Fruit fly (Drosophila melanogaster) whole organism, embryonic: ENCODE results near the gene CG15764.
A peak's percentile ranks its signal among the peaks of the same experiment; 100 is the strongest.

Experiments
- Aef1 ChIP-seq: fragments of 200-800 bp; sonication (Bioruptor generic); IDR thresholded peaks from 3 replicates; pipeline ENCODE4 v1.3.6; 2022; ENCODE audit warnings: missing biosample characterization, missing genetic modification characterization
- Bgb ChIP-seq: fragments of 200-800 bp; sonication (Bioruptor generic); IDR thresholded peaks from 2 replicates; pipeline ENCODE4 v1.3.6; 2022; ENCODE audit warnings: missing biosample characterization, missing genetic modification characterization; ENCODE audit not compliant: partially characterized antibody
- CG10147 ChIP-seq: fragments of 200-800 bp; sonication (Bioruptor generic); optimal IDR thresholded peaks from 2 replicates; lab custom pipeline; 2019; ENCODE audit warnings: missing biosample characterization, mild to moderate bottlenecking, missing genetic modification characterization, moderate library complexity
- CG10267 ChIP-seq: fragments of 200-800 bp; sonication (Bioruptor generic); optimal IDR thresholded peaks from 2 replicates; lab custom pipeline; 2018; ENCODE audit warnings: missing biosample characterization, mild to moderate bottlenecking, missing genetic modification characterization, moderate library complexity
- CG10274 ChIP-seq: fragments of 200-800 bp; sonication (Bioruptor generic); optimal IDR thresholded peaks from 3 replicates; lab custom pipeline; 2017; ENCODE audit warnings: missing biosample characterization, mild to moderate bottlenecking, missing genetic modification characterization
- CG10959 ChIP-seq: fragments of 200-800 bp; sonication (Bioruptor generic); IDR thresholded peaks from 2 replicates; pipeline ENCODE4 v1.3.6; 2022; ENCODE audit warnings: missing biosample characterization, missing genetic modification characterization
- CG12299 ChIP-seq: fragments of 200-800 bp; sonication (Bioruptor generic); optimal IDR thresholded peaks from 2 replicates; lab custom pipeline; 2018; ENCODE audit warnings: missing biosample characterization, mild to moderate bottlenecking, missing genetic modification characterization
- CG12659 ChIP-seq: fragments of 200-800 bp; sonication (Bioruptor generic); optimal IDR thresholded peaks from 3 replicates; lab custom pipeline; 2017; ENCODE audit warnings: mild to moderate bottlenecking, missing biosample characterization, missing genetic modification reagents, missing genetic modification characterization
- CG14860 ChIP-seq: fragments of 200-800 bp; sonication (Bioruptor generic); IDR thresholded peaks from 3 replicates; pipeline ENCODE4 v1.3.6; 2022; ENCODE audit warnings: missing biosample characterization, missing genetic modification characterization; ENCODE audit not compliant: partially characterized antibody
- CG16863 ChIP-seq: fragments of 200-800 bp; sonication (Bioruptor generic); optimal IDR thresholded peaks from 3 replicates; lab custom pipeline; 2016; ENCODE audit warnings: missing biosample characterization, missing genetic modification characterization
- CG17361 ChIP-seq: fragments of 200-800 bp; sonication (Bioruptor generic); IDR thresholded peaks from 3 replicates; pipeline ENCODE4 v1.3.6; 2022; ENCODE audit warnings: missing biosample characterization, missing genetic modification characterization
- CG18599 ChIP-seq: fragments of 200-800 bp; sonication (Bioruptor generic); optimal IDR thresholded peaks from 3 replicates; lab custom pipeline; 2017; ENCODE audit warnings: missing biosample characterization, missing genetic modification characterization, mild to moderate bottlenecking, moderate library complexity, missing genetic modification reagents
- CG2120 ChIP-seq: fragments of 200-800 bp; sonication (Bioruptor generic); optimal IDR thresholded peaks from 3 replicates; lab custom pipeline; 2016; ENCODE audit warnings: missing biosample characterization, missing genetic modification characterization
- CG2202 ChIP-seq: fragments of 200-800 bp; sonication (Bioruptor generic); optimal IDR thresholded peaks from 2 replicates; lab custom pipeline; 2018; ENCODE audit warnings: missing biosample characterization, mild to moderate bottlenecking, missing genetic modification characterization
- CG30431 ChIP-seq: fragments of 200-800 bp; sonication (Bioruptor generic); optimal IDR thresholded peaks from 2 replicates; lab custom pipeline; 2017; ENCODE audit warnings: missing biosample characterization, missing genetic modification characterization
- CG31441 ChIP-seq: fragments of 200-800 bp; sonication (Bioruptor generic); IDR thresholded peaks from 2 replicates; pipeline ENCODE4 v1.3.6; 2022; ENCODE audit warnings: missing biosample characterization, missing genetic modification characterization
- CG33557 ChIP-seq: fragments of 200-800 bp; sonication (Bioruptor generic); optimal IDR thresholded peaks from 2 replicates; lab custom pipeline; 2019; ENCODE audit warnings: missing biosample characterization, mild to moderate bottlenecking, missing genetic modification characterization, moderate library complexity
- CG6791 ChIP-seq: fragments of 200-800 bp; sonication (Bioruptor generic); IDR thresholded peaks from 3 replicates; pipeline ENCODE4 v1.3.6; 2022; ENCODE audit warnings: missing biosample characterization, missing genetic modification characterization; ENCODE audit not compliant: partially characterized antibody
- CG8765 ChIP-seq: fragments of 200-800 bp; sonication (Bioruptor generic); IDR thresholded peaks from 2 replicates; pipeline ENCODE4 v1.3.6; 2022; ENCODE audit warnings: missing biosample characterization, missing genetic modification characterization
- CrebB ChIP-seq: fragments of 200-800 bp; sonication (Bioruptor generic); optimal IDR thresholded peaks from 3 replicates; lab custom pipeline; 2018; ENCODE audit warnings: missing biosample characterization, mild to moderate bottlenecking, missing genetic modification characterization
- D19B ChIP-seq: fragments of 200-800 bp; sonication (Bioruptor generic); optimal IDR thresholded peaks from 2 replicates; lab custom pipeline; 2017; ENCODE audit warnings: missing biosample characterization, mild to moderate bottlenecking, missing genetic modification characterization
- HLH4C ChIP-seq: fragments of 200-800 bp; sonication (Bioruptor generic); IDR thresholded peaks from 3 replicates; pipeline ENCODE4 v1.3.6; 2022; ENCODE audit warnings: missing biosample characterization, missing genetic modification characterization; ENCODE audit not compliant: partially characterized antibody
- HLH54F ChIP-seq: fragments of 200-800 bp; sonication (Bioruptor generic); optimal IDR thresholded peaks from 3 replicates; lab custom pipeline; 2016; ENCODE audit warnings: missing biosample characterization, missing genetic modification characterization
- Hmr ChIP-seq: fragments of 200-800 bp; sonication (Bioruptor generic); optimal IDR thresholded peaks from 3 replicates; lab custom pipeline; 2017; ENCODE audit warnings: mild to moderate bottlenecking, missing biosample characterization, missing genetic modification reagents, missing genetic modification characterization
- Lim3 ChIP-seq: fragments of 200-800 bp; sonication (Bioruptor generic); IDR thresholded peaks from 2 replicates; pipeline ENCODE4 v1.3.6; 2022; ENCODE audit warnings: missing biosample characterization, missing genetic modification characterization
- Med ChIP-seq: fragments of 200-800 bp; sonication (Bioruptor generic); peaks from one replicate; lab custom pipeline; 2016; ENCODE audit warnings: missing biosample characterization, missing genetic modification characterization, mild to moderate bottlenecking, inconsistent platforms, moderate library complexity
- Mrtf ChIP-seq: fragments of 200-800 bp; sonication (Bioruptor generic); IDR thresholded peaks from 3 replicates; pipeline ENCODE4 v1.3.6; 2022; ENCODE audit warnings: missing biosample characterization, missing genetic modification characterization
- Nf-YC ChIP-seq: fragments of 200-800 bp; optimal IDR thresholded peaks from 3 replicates; lab custom pipeline; 2019; ENCODE audit warnings: missing biosample characterization, mild to moderate bottlenecking, missing genetic modification characterization, moderate library complexity
- Rfx ChIP-seq: fragments of 200-800 bp; sonication (Bioruptor generic); IDR thresholded peaks from 2 replicates; pipeline ENCODE4 v1.3.6; 2022; ENCODE audit warnings: missing biosample characterization, missing genetic modification characterization
- Taf1 ChIP-seq: fragments of 200-800 bp; sonication (Bioruptor generic); IDR thresholded peaks from 2 replicates; pipeline ENCODE4 v1.3.6; 2022; ENCODE audit warnings: missing biosample characterization, missing genetic modification characterization
- Vsx1 ChIP-seq: fragments of 200-800 bp; sonication (Bioruptor generic); optimal IDR thresholded peaks from 2 replicates; lab custom pipeline; 2017; ENCODE audit warnings: missing biosample characterization, mild to moderate bottlenecking, missing genetic modification characterization, missing genetic modification reagents
- amos ChIP-seq: fragments of 200-800 bp; sonication (Bioruptor generic); IDR thresholded peaks from 2 replicates; pipeline ENCODE4 v1.3.6; 2022; ENCODE audit warnings: missing biosample characterization, missing genetic modification characterization; ENCODE audit not compliant: partially characterized antibody
- br ChIP-seq: fragments of >200 bp; optimal IDR thresholded peaks from 2 replicates; lab custom pipeline; 2017
- croc ChIP-seq: fragments of 200-800 bp; sonication (Bioruptor generic); conservative IDR thresholded peaks from 3 replicates; pipeline ENCODE4 v1.3.6; 2022; ENCODE audit warnings: missing biosample characterization, missing genetic modification characterization
- dati ChIP-seq: fragments of 200-800 bp; sonication (Bioruptor generic); IDR thresholded peaks from 2 replicates; pipeline ENCODE4 v1.3.6; 2022; ENCODE audit warnings: missing biosample characterization, missing genetic modification characterization
- fd102C ChIP-seq: fragments of 200-800 bp; sonication (Bioruptor generic); optimal IDR thresholded peaks from 2 replicates; lab custom pipeline; 2018; ENCODE audit warnings: missing biosample characterization, mild to moderate bottlenecking, missing genetic modification characterization, moderate library complexity
- gsb ChIP-seq: fragments of 200-800 bp; sonication (Bioruptor generic); IDR thresholded peaks from 2 replicates; pipeline ENCODE4 v1.3.6; 2022; ENCODE audit warnings: missing biosample characterization, missing genetic modification characterization
- gt ChIP-seq: fragments of 200-800 bp; sonication (Bioruptor generic); IDR thresholded peaks from 2 replicates; pipeline ENCODE4 v1.3.6; 2022; ENCODE audit warnings: missing biosample characterization, missing genetic modification characterization
- inv ChIP-seq: fragments of 200-800 bp; sonication (Bioruptor generic); IDR thresholded peaks from 2 replicates; pipeline ENCODE4 v1.3.6; 2022; ENCODE audit warnings: missing biosample characterization, missing genetic modification characterization; ENCODE audit not compliant: partially characterized antibody
- lmd ChIP-seq: fragments of 200-800 bp; sonication (Bioruptor generic); IDR thresholded peaks from 2 replicates; pipeline ENCODE4 v1.3.6; 2022; ENCODE audit warnings: missing biosample characterization, missing genetic modification characterization
- nerfin-2 ChIP-seq: fragments of 200-800 bp; sonication (Bioruptor generic); IDR thresholded peaks from 2 replicates; pipeline ENCODE4 v1.3.6; 2022; ENCODE audit warnings: missing biosample characterization, missing genetic modification characterization; ENCODE audit not compliant: partially characterized antibody
- oc ChIP-seq: fragments of 200-800 bp; sonication (Bioruptor generic); optimal IDR thresholded peaks from 2 replicates; lab custom pipeline; 2018; ENCODE audit warnings: missing biosample characterization, mild to moderate bottlenecking, missing genetic modification characterization, moderate library complexity
- p53 ChIP-seq: fragments of 200-800 bp; sonication (Bioruptor generic); optimal IDR thresholded peaks from 2 replicates; lab custom pipeline; 2016; ENCODE audit warnings: missing biosample characterization, missing genetic modification characterization
- phol ChIP-seq: fragments of 200-800 bp; sonication (Bioruptor generic); optimal IDR thresholded peaks from 3 replicates; lab custom pipeline; 2018; ENCODE audit warnings: missing biosample characterization, mild to moderate bottlenecking, missing genetic modification characterization, moderate library complexity
- pzg ChIP-seq: fragments of 200-800 bp; sonication (Bioruptor generic); optimal IDR thresholded peaks from 3 replicates; lab custom pipeline; 2018; ENCODE audit warnings: missing biosample characterization, mild to moderate bottlenecking, missing genetic modification characterization, moderate library complexity
- scrt ChIP-seq: fragments of 200-800 bp; sonication (Bioruptor generic); optimal IDR thresholded peaks from 2 replicates; lab custom pipeline; 2018; ENCODE audit warnings: missing biosample characterization, mild to moderate bottlenecking, missing genetic modification characterization, moderate library complexity
- seq ChIP-seq: fragments of 200-800 bp; sonication (Bioruptor generic); IDR thresholded peaks from 2 replicates; pipeline ENCODE4 v1.3.6; 2022; ENCODE audit warnings: missing biosample characterization, missing genetic modification characterization
- tgo ChIP-seq: fragments of 200-800 bp; sonication (Bioruptor generic); IDR thresholded peaks from 3 replicates; pipeline ENCODE4 v1.3.6; 2022; ENCODE audit warnings: missing biosample characterization, missing genetic modification characterization
- tin ChIP-seq: fragments of 200-800 bp; sonication (Bioruptor generic); optimal IDR thresholded peaks from 3 replicates; lab custom pipeline; 2016; ENCODE audit warnings: missing biosample characterization, missing genetic modification characterization
- tna ChIP-seq: fragments of 200-800 bp; sonication (Bioruptor generic); IDR thresholded peaks from 2 replicates; pipeline ENCODE4 v1.3.6; 2022; ENCODE audit warnings: missing biosample characterization, missing genetic modification characterization; ENCODE audit not compliant: partially characterized antibody
- usp ChIP-seq: fragments of >200 bp; optimal IDR thresholded peaks from 2 replicates; lab custom pipeline; 2017; ENCODE audit warnings: missing biosample characterization, missing genetic modification characterization

Gene CG15764

dm6 chrX:5873164-5873563 lies 4.3 kb downstream of the CG15764 start, which contains the start of gene GAA1 (continued):
- no peak for TF ChIP-seq fd102C (GFP tag; lab: Kevin White, UChicago)
- TF ChIP-seq Lim3: no peak
- no peak for TF ChIP-seq scrt
- peak; percentile 98 for TF ChIP-seq HLH4C (GFP tag; lab: Robert Waterston, UW)
- no peak for TF ChIP-seq croc (GFP tag; lab: Robert Waterston, UW)
- peak; percentile 79 for TF ChIP-seq amos (GFP tag; lab: Robert Waterston, UW)
- peak; percentile 94 for TF ChIP-seq nerfin-2 (GFP tag; lab: Robert Waterston, UW)
- TF ChIP-seq Aef1 (GFP tag; lab: Robert Waterston, UW): 0 out of 3 replicates have a peak, but pooled peaks have one; percentile 9
- no peak for TF ChIP-seq CG30431 (GFP tag; lab: Kevin White, UChicago)
- no peak for TF ChIP-seq CG10274
- TF ChIP-seq CG12659 (GFP tag; lab: Kevin White, UChicago): peak; percentile 11
- peak; percentile 95 for TF ChIP-seq CG6791 (GFP tag; lab: Robert Waterston, UW)
- peak; percentile 92 for TF ChIP-seq CG14860 (GFP tag; lab: Robert Waterston, UW)
- TF ChIP-seq CG33557 (GFP tag; lab: Kevin White, UChicago): no peak
- TF ChIP-seq D19B (GFP tag; lab: Kevin White, UChicago): no peak
- TF ChIP-seq Vsx1 (GFP tag; lab: Kevin White, UChicago): no peak
- no peak for TF ChIP-seq CG10959 (GFP tag; lab: Robert Waterston, UW)
- no peak for TF ChIP-seq gsb
- TF ChIP-seq Bgb (GFP tag; lab: Robert Waterston, UW): peak; percentile 86
- no peak for TF ChIP-seq tin (GFP tag; lab: Kevin White, UChicago)
- TF ChIP-seq Mrtf: no peak
- no peak for TF ChIP-seq HLH54F (GFP tag; lab: Kevin White, UChicago)
- TF ChIP-seq CG10267 (tag; lab: Kevin White, UChicago): peak; percentile 27
- TF ChIP-seq CG16863: no peak
- no peak for TF ChIP-seq oc (tag; lab: Kevin White, UChicago)
- no peak for TF ChIP-seq CG18599 (GFP tag; lab: Kevin White, UChicago)
- no peak for TF ChIP-seq CG17361 (GFP tag; lab: Robert Waterston, UW)
- peak; percentile 40 for TF ChIP-seq Med
- peak; percentile 97 for TF ChIP-seq tna
- TF ChIP-seq gt (GFP tag; lab: Robert Waterston, UW): no peak
- no peak for TF ChIP-seq CG10147 (GFP tag; lab: Kevin White, UChicago)
- no peak for TF ChIP-seq seq (GFP tag; lab: Robert Waterston, UW)
- no peak for TF ChIP-seq dati (GFP tag; lab: Robert Waterston, UW)
- TF ChIP-seq Rfx (GFP tag; lab: Robert Waterston, UW): peak; percentile 49; the same call in 1 of the 2 replicates
- no peak for TF ChIP-seq CrebB
- TF ChIP-seq CG2202 (tag; lab: Kevin White, UChicago): no peak
- TF ChIP-seq Hmr (GFP tag; lab: Kevin White, UChicago): no peak
- no peak for TF ChIP-seq usp
- TF ChIP-seq Taf1 (GFP tag; lab: Robert Waterston, UW): no peak
- TF ChIP-seq CG12299 (tag; lab: Kevin White, UChicago): no peak
- TF ChIP-seq phol: peak; percentile 25
- peak; percentile 64 for TF ChIP-seq inv (GFP tag; lab: Robert Waterston, UW)
- no peak for TF ChIP-seq br (lab: Kevin White, UChicago)
- TF ChIP-seq lmd (GFP tag; lab: Robert Waterston, UW): no peak
- no peak for TF ChIP-seq tgo
- no peak for TF ChIP-seq CG31441 (GFP tag; lab: Robert Waterston, UW)
- no peak for TF ChIP-seq Nf-YC (tag; lab: Kevin White, UChicago)
- TF ChIP-seq pzg: peak; percentile 31
- TF ChIP-seq p53: no peak
- TF ChIP-seq CG2120 (GFP tag; lab: Kevin White, UChicago): peak; percentile 26
- no peak for TF ChIP-seq CG8765
